Worm (Caenorhabditis elegans) whole organism, L1 larva: ENCODE data around the gene mdt-11.

Experiments
- elt-3 ChIP-seq, 6 experiments: fragments of 150-350 bp in 1 of 6; sonication (generic microtip); optimal IDR thresholded peaks; 2 replicates each; lab custom pipeline; 2017 to 2018; ENCODE audit warnings: missing biosample characterization in 6 of 6, missing genetic modification characterization in 6 of 6, inconsistent platforms in 1 of 6
- lin-15B ChIP-seq: fragments of 150-350 bp; sonication (generic microtip); optimal IDR thresholded peaks from 3 replicates; lab custom pipeline; 2014; ENCODE audit warnings: missing biosample characterization, missing genetic modification characterization
- lsy-2 ChIP-seq, 2 experiments: fragments of 150-350 bp; optimal IDR thresholded peaks; 2 replicates each; lab custom pipeline; 2014; ENCODE audit warnings: missing biosample characterization in 2 of 2, missing genetic modification characterization in 2 of 2
- nhr-237 ChIP-seq: fragments of 150-350 bp; optimal IDR thresholded peaks from 2 replicates; lab custom pipeline; 2014; ENCODE audit warnings: missing biosample characterization, missing genetic modification characterization
- nhr-84 ChIP-seq: sonication (generic microtip); optimal IDR thresholded peaks from 2 replicates; lab custom pipeline; 2017; ENCODE audit warnings: missing biosample characterization, missing genetic modification characterization
- nhr-90 ChIP-seq: sonication (generic microtip); optimal IDR thresholded peaks from 2 replicates; lab custom pipeline; 2016; ENCODE audit warnings: mild to moderate bottlenecking, missing genetic modification characterization, missing compliant biosample characterization; ENCODE audit not compliant: poor library complexity

DNA sequence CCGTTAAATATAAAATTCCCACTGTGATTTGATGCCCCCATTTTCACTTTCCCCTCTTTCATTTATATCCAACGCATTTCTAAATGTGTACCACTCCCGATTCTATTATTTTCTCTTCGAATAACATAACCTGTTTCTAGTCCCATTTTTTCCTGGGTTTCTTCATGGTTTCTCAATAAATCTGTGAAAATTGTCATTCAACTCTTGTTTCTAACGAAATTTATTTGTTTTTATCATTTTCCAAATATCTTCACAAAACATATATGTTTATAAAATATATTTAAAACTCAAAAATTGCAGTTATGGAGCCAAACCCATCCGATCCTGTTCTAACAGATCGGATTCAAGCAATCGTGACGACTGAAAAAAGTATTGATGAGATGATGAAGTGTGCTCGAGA lies at the start of gene mdt-11:
- no peak for TF ChIP-seq nhr-237 (tag; lab: Kevin White, UChicago)
- TF ChIP-seq elt-3 (tag; optimal IDR thresholded peaks at IDR 0.05; lab: Kevin White, UChicago), result no peak
- TF ChIP-seq lin-15B (tag; lab: Kevin White, UChicago), result no peak
- no peak for TF ChIP-seq lsy-2 (tag; optimal IDR thresholded peaks at IDR 0.05; lab: Kevin White, UChicago)
- TF ChIP-seq nhr-84 (tag; lab: Kevin White, UChicago), result no peak
- TF ChIP-seq nhr-90 (tag; lab: Kevin White, UChicago), result no peak
